Worm (Caenorhabditis elegans) whole organism, dauer: Measurements from ENCODE around the gene nhr-222.
"Not testable (repeated sequence)": the region's sequence is repeated elsewhere in the genome, so short reads cannot be mapped to it uniquely, and the experiment has no call there.

Source experiments
- unc-62 ChIP-seq: sonication (generic microtip); optimal IDR thresholded peaks from 2 replicates; lab custom pipeline; 2017; ENCODE audit warnings: missing biosample characterization, missing genetic modification reagents, missing genetic modification characterization

Gene nhr-222

ce11 chrV:3543344-3543743 is at the start of gene nhr-222:
TSS of gene nhr-222 (minus strand) at chrV:3543444.
- TF ChIP-seq unc-62 (GFP tag; lab: Kevin White, UChicago) = no peak

- no peak for TF ChIP-seq unc-62 (GFP tag; lab: Kevin White, UChicago)
These were observed 48.9 kb upstream of the nhr-222 start, which contains the start of gene T22F3.12 for ce11 chrV:3592099-3592498. TSS of gene T22F3.12 (minus strand) at chrV:3592199.

ce11 chrV:3588223-3588622 is 45.0 kb upstream of the nhr-222 start:
- TF ChIP-seq unc-62 (GFP tag; lab: Kevin White, UChicago) = no peak

- TF ChIP-seq unc-62 (GFP tag; lab: Kevin White, UChicago) = no peak
These were observed 44.4 kb upstream of the nhr-222 start for ce11 chrV:3587633-3588032.

ce11 chrV:3586014-3586689 is 42.9 kb upstream of the nhr-222 start, which contains the start of the genes rpl-11.1 and T22F3.2:
TSS of gene rpl-11.1 (minus strand) at chrV:3586064.
TSS of gene T22F3.2 (plus strand) at chrV:3586639.
- TF ChIP-seq unc-62 (GFP tag; lab: Kevin White, UChicago) = no peak

- no peak for TF ChIP-seq unc-62 (GFP tag; lab: Kevin White, UChicago)
These were observed 41.8 kb upstream of the nhr-222 start for ce11 chrV:3585011-3585410.

- TF ChIP-seq unc-62 (GFP tag; lab: Kevin White, UChicago) = no peak
These were observed 40.4 kb upstream of the nhr-222 start for ce11 chrV:3583622-3584021.

ce11 chrV:3582671-3583070 is 39.4 kb upstream of the nhr-222 start:
- no peak for TF ChIP-seq unc-62 (GFP tag; lab: Kevin White, UChicago)

- TF ChIP-seq unc-62 (GFP tag; lab: Kevin White, UChicago) = no peak
These were observed 38.8 kb upstream of the nhr-222 start for ce11 chrV:3582086-3582485.

ce11 chrV:3581643-3582042 is 38.4 kb upstream of the nhr-222 start:
- no peak for TF ChIP-seq unc-62 (GFP tag; lab: Kevin White, UChicago)

- no peak for TF ChIP-seq unc-62 (GFP tag; lab: Kevin White, UChicago)
These were observed 37.8 kb upstream of the nhr-222 start for ce11 chrV:3581034-3581433.

ce11 chrV:3580385-3580784 is 37.1 kb upstream of the nhr-222 start:
- TF ChIP-seq unc-62 (GFP tag; lab: Kevin White, UChicago) = no peak

- no peak for TF ChIP-seq unc-62 (GFP tag; lab: Kevin White, UChicago)
These were observed 36.6 kb upstream of the nhr-222 start for ce11 chrV:3579795-3580194.

ce11 chrV:3579248-3579647 is 36.0 kb upstream of the nhr-222 start:
- TF ChIP-seq unc-62 (GFP tag; lab: Kevin White, UChicago) = no peak

- TF ChIP-seq unc-62 (GFP tag; lab: Kevin White, UChicago) = no peak
These were observed 35.6 kb upstream of the nhr-222 start, which contains the start of gene pygl-1 for ce11 chrV:3578813-3579212. TSS of gene pygl-1 (plus strand) at chrV:3579023.

ce11 chrV:3575759-3576158 is 32.5 kb upstream of the nhr-222 start, which contains the start of gene grl-27:
TSS of gene grl-27 (minus strand) at chrV:3575859.
- no peak for TF ChIP-seq unc-62 (GFP tag; lab: Kevin White, UChicago)

ce11 chrV:3572408-3572807 is 29.2 kb upstream of the nhr-222 start, which contains the start of gene F40C5.1:
TSS of gene F40C5.1 (plus strand) at chrV:3572708.
- not testable (repeated sequence) for TF ChIP-seq unc-62 (GFP tag; lab: Kevin White, UChicago)
